Fruit fly (Drosophila melanogaster) whole organism, embryonic: ENCODE data around the gene Nup98-96.
A peak's percentile ranks its signal among the peaks of the same experiment; 100 is the strongest.

Source experiments
- Atf-2 ChIP-seq: fragments of 200-800 bp; sonication (Bioruptor generic); optimal IDR thresholded peaks from 2 replicates; lab custom pipeline; 2016; ENCODE audit warnings: missing biosample characterization, missing genetic modification characterization
- Atf6 ChIP-seq: fragments of 200-800 bp; sonication (Bioruptor generic); IDR thresholded peaks from 2 replicates; pipeline ENCODE4 v1.3.6; 2022; ENCODE audit warnings: missing biosample characterization, missing genetic modification characterization
- CG1024 ChIP-seq: fragments of 200-800 bp; sonication (Bioruptor generic); IDR thresholded peaks from 2 replicates; pipeline ENCODE4 v1.3.6; 2022; ENCODE audit warnings: missing biosample characterization, missing genetic modification characterization
- CG12391 ChIP-seq: fragments of 200-800 bp; sonication (Bioruptor generic); optimal IDR thresholded peaks from 3 replicates; lab custom pipeline; 2018; ENCODE audit warnings: missing biosample characterization, mild to moderate bottlenecking, missing genetic modification characterization, moderate library complexity
- CG13287 ChIP-seq: fragments of 200-800 bp; sonication (Bioruptor generic); IDR thresholded peaks from 2 replicates; pipeline ENCODE4 v1.3.6; 2022; ENCODE audit warnings: missing biosample characterization, missing genetic modification characterization; ENCODE audit not compliant: partially characterized antibody
- CG13624 ChIP-seq: fragments of 200-800 bp; sonication (Bioruptor generic); optimal IDR thresholded peaks from 2 replicates; lab custom pipeline; 2016; ENCODE audit warnings: missing biosample characterization, missing genetic modification characterization
- CG13775 ChIP-seq: fragments of 200-800 bp; sonication (Bioruptor generic); optimal IDR thresholded peaks from 3 replicates; lab custom pipeline; 2017; ENCODE audit warnings: missing biosample characterization, mild to moderate bottlenecking, missing genetic modification characterization
- CG16863 ChIP-seq: fragments of 200-800 bp; sonication (Bioruptor generic); optimal IDR thresholded peaks from 3 replicates; lab custom pipeline; 2016; ENCODE audit warnings: missing biosample characterization, missing genetic modification characterization
- CG17359 ChIP-seq: fragments of 200-800 bp; sonication (Bioruptor generic); optimal IDR thresholded peaks from 3 replicates; lab custom pipeline; 2018; ENCODE audit warnings: missing biosample characterization, mild to moderate bottlenecking, missing genetic modification characterization, moderate library complexity
- CG17912 ChIP-seq: fragments of 200-800 bp; sonication (Bioruptor generic); optimal IDR thresholded peaks from 2 replicates; lab custom pipeline; 2018; ENCODE audit warnings: missing biosample characterization, mild to moderate bottlenecking, missing genetic modification characterization
- CG18599 ChIP-seq: fragments of 200-800 bp; sonication (Bioruptor generic); optimal IDR thresholded peaks from 3 replicates; lab custom pipeline; 2017; ENCODE audit warnings: missing biosample characterization, missing genetic modification characterization, mild to moderate bottlenecking, moderate library complexity, missing genetic modification reagents
- CG2199 ChIP-seq: fragments of 200-800 bp; sonication (Bioruptor generic); IDR thresholded peaks from 3 replicates; pipeline ENCODE4 v1.3.6; 2022; ENCODE audit warnings: missing biosample characterization, missing genetic modification characterization
- CG3726 ChIP-seq: fragments of 200-800 bp; sonication (Bioruptor generic); IDR thresholded peaks from 3 replicates; pipeline ENCODE4, ENCODE4 v1.3.6; 2022; ENCODE audit warnings: missing biosample characterization, missing genetic modification characterization
- CG4707 ChIP-seq: fragments of 200-800 bp; sonication (Bioruptor generic); optimal IDR thresholded peaks from 2 replicates; lab custom pipeline; 2018; ENCODE audit warnings: missing biosample characterization, mild to moderate bottlenecking, missing genetic modification characterization, moderate library complexity
- CG4820 ChIP-seq: fragments of 200-800 bp; sonication (Bioruptor generic); optimal IDR thresholded peaks from 3 replicates; lab custom pipeline; 2016; ENCODE audit warnings: missing biosample characterization, missing genetic modification characterization
- CG5180 ChIP-seq: fragments of 200-800 bp; sonication (Bioruptor generic); optimal IDR thresholded peaks from 3 replicates; lab custom pipeline; 2017; ENCODE audit warnings: missing biosample characterization, missing genetic modification characterization, mild to moderate bottlenecking, moderate library complexity, missing genetic modification reagents
- CG6689 ChIP-seq: fragments of 200-800 bp; sonication (Bioruptor generic); IDR thresholded peaks from 2 replicates; pipeline ENCODE4 v1.3.6; 2022; ENCODE audit warnings: missing biosample characterization, missing genetic modification characterization
- CG6813 ChIP-seq: fragments of 200-800 bp; sonication (Bioruptor generic); optimal IDR thresholded peaks from 2 replicates; lab custom pipeline; 2017; ENCODE audit warnings: missing biosample characterization, missing genetic modification characterization, mild to moderate bottlenecking, moderate library complexity, missing genetic modification reagents
- CG7786 ChIP-seq: fragments of 200-800 bp; sonication (Bioruptor generic); optimal IDR thresholded peaks from 2 replicates; lab custom pipeline; 2016; ENCODE audit warnings: missing biosample characterization, missing genetic modification characterization
- CG9817 ChIP-seq: fragments of 200-800 bp; sonication (Bioruptor generic); optimal IDR thresholded peaks from 2 replicates; lab custom pipeline; 2018; ENCODE audit warnings: missing biosample characterization, mild to moderate bottlenecking, missing genetic modification characterization, moderate library complexity
- CG9876 ChIP-seq: fragments of 200-800 bp; sonication (Bioruptor generic); optimal IDR thresholded peaks from 2 replicates; lab custom pipeline; 2016; ENCODE audit warnings: missing biosample characterization, missing genetic modification characterization
- Chrac-16 ChIP-seq: fragments of 200-800 bp; sonication (Bioruptor generic); optimal IDR thresholded peaks from 3 replicates; lab custom pipeline; 2016; ENCODE audit warnings: missing biosample characterization, missing genetic modification characterization
- Deaf1 ChIP-seq: fragments of 200-800 bp; optimal IDR thresholded peaks from 3 replicates; lab custom pipeline; 2019; ENCODE audit warnings: missing biosample characterization, mild to moderate bottlenecking, missing genetic modification characterization, moderate library complexity
- Doc3 ChIP-seq: fragments of 200-800 bp; sonication (Bioruptor generic); IDR thresholded peaks from 3 replicates; pipeline ENCODE4 v1.3.6; 2022; ENCODE audit warnings: missing biosample characterization, missing genetic modification characterization; ENCODE audit not compliant: partially characterized antibody
- Dref ChIP-seq: fragments of 200-800 bp; sonication (Bioruptor generic); IDR thresholded peaks from 2 replicates; pipeline ENCODE4 v1.3.6; 2022; ENCODE audit warnings: missing biosample characterization, missing genetic modification characterization
- HLH3B ChIP-seq: fragments of 200-800 bp; sonication (Bioruptor generic); IDR thresholded peaks from 2 replicates; pipeline ENCODE4 v1.3.6; 2022; ENCODE audit warnings: missing biosample characterization, missing genetic modification characterization
- Hr39 ChIP-seq: fragments of >200 bp; optimal IDR thresholded peaks from 2 replicates; lab custom pipeline; 2017
- Jarid2 ChIP-seq: fragments of 200-800 bp; sonication (Bioruptor generic); optimal IDR thresholded peaks from 3 replicates; lab custom pipeline; 2017; ENCODE audit warnings: mild to moderate bottlenecking, missing biosample characterization, missing genetic modification reagents, missing genetic modification characterization
- NK7.1 ChIP-seq: fragments of 200-800 bp; sonication (Bioruptor generic); optimal IDR thresholded peaks from 3 replicates; lab custom pipeline; 2016; ENCODE audit warnings: missing biosample characterization, missing genetic modification characterization
- Neu2 ChIP-seq: fragments of 200-800 bp; sonication (Bioruptor generic); optimal IDR thresholded peaks from 3 replicates; lab custom pipeline; 2016; ENCODE audit warnings: missing biosample characterization, missing genetic modification characterization, borderline replicate concordance
- Nf-YC ChIP-seq: fragments of 200-800 bp; optimal IDR thresholded peaks from 3 replicates; lab custom pipeline; 2019; ENCODE audit warnings: missing biosample characterization, mild to moderate bottlenecking, missing genetic modification characterization, moderate library complexity
- Tbp ChIP-seq: fragments of >200 bp; optimal IDR thresholded peaks from 2 replicates; lab custom pipeline; 2018; ENCODE audit warnings: missing biosample characterization, missing genetic modification characterization
- ara ChIP-seq: fragments of 200-800 bp; sonication (Bioruptor generic); IDR thresholded peaks from 2 replicates; pipeline ENCODE4 v1.3.6; 2022; ENCODE audit warnings: missing biosample characterization, missing genetic modification characterization
- bowl ChIP-seq: fragments of 200-800 bp; sonication (Bioruptor generic); IDR thresholded peaks from 2 replicates; pipeline ENCODE4 v1.3.6; 2022; ENCODE audit warnings: missing biosample characterization, missing genetic modification characterization
- br ChIP-seq: fragments of >200 bp; optimal IDR thresholded peaks from 2 replicates; lab custom pipeline; 2017
- bsh ChIP-seq, 2 experiments: fragments of 200-800 bp; sonication (Bioruptor generic); optimal IDR thresholded peaks; 2 replicates each; lab custom pipeline; 2017 to 2018; ENCODE audit warnings: mild to moderate bottlenecking in 2 of 2, missing biosample characterization in 2 of 2, missing genetic modification characterization in 2 of 2, moderate library complexity in 1 of 2
- dmrt99B ChIP-seq: fragments of 200-800 bp; sonication (Bioruptor generic); optimal IDR thresholded peaks from 2 replicates; lab custom pipeline; 2018; ENCODE audit warnings: missing biosample characterization, mild to moderate bottlenecking, missing genetic modification characterization, moderate library complexity
- esg ChIP-seq: fragments of 200-800 bp; sonication (Bioruptor generic); conservative IDR thresholded peaks from 2 replicates; pipeline ENCODE4 v1.3.6; 2022; ENCODE audit warnings: missing biosample characterization, missing genetic modification characterization
- eve ChIP-seq, 2 experiments: fragments of >200 bp; optimal IDR thresholded peaks; 2 replicates each; lab custom pipeline; 2017; ENCODE audit warnings: missing biosample characterization in 2 of 2, missing genetic modification characterization in 2 of 2
- gce ChIP-seq: fragments of 200-800 bp; sonication (Bioruptor generic); IDR thresholded peaks from 3 replicates; pipeline ENCODE4 v1.3.6; 2022; ENCODE audit warnings: missing biosample characterization, missing genetic modification characterization
- lov ChIP-seq, 2 experiments: fragments of 200-800 bp in 1 of 2; fragments of >200 bp in 1 of 2; sonication (Bioruptor generic) in 1 of 2; IDR thresholded peaks in 1 of 2; optimal IDR thresholded peaks in 1 of 2; 2 replicates in 1 of 2; 3 replicates in 1 of 2; pipeline versions ENCODE4 v1.3.6 to Lab custom; 2017 to 2022; ENCODE audit warnings: missing biosample characterization in 1 of 2, missing genetic modification characterization in 1 of 2
- nerfin-2 ChIP-seq: fragments of 200-800 bp; sonication (Bioruptor generic); IDR thresholded peaks from 2 replicates; pipeline ENCODE4 v1.3.6; 2022; ENCODE audit warnings: missing biosample characterization, missing genetic modification characterization; ENCODE audit not compliant: partially characterized antibody
- nmo ChIP-seq: fragments of 200-800 bp; sonication (Bioruptor generic); optimal IDR thresholded peaks from 2 replicates; lab custom pipeline; 2018; ENCODE audit warnings: missing biosample characterization, mild to moderate bottlenecking, missing genetic modification characterization, moderate library complexity
- repo ChIP-seq: fragments of 200-800 bp; sonication (Bioruptor generic); optimal IDR thresholded peaks from 2 replicates; lab custom pipeline; 2016; ENCODE audit warnings: missing biosample characterization, missing genetic modification characterization
- ro ChIP-seq: fragments of 200-800 bp; sonication (Bioruptor generic); IDR thresholded peaks from 2 replicates; pipeline ENCODE4 v1.3.6; 2022; ENCODE audit warnings: missing biosample characterization, missing genetic modification characterization
- shn ChIP-seq: fragments of 200-800 bp; sonication (Bioruptor generic); optimal IDR thresholded peaks from 3 replicates; lab custom pipeline; 2016; ENCODE audit warnings: missing biosample characterization, missing genetic modification characterization
- sob ChIP-seq: fragments of 200-800 bp; sonication (Bioruptor generic); IDR thresholded peaks from 2 replicates; pipeline ENCODE4 v1.3.6; 2022; ENCODE audit warnings: missing biosample characterization, missing genetic modification characterization
- sr ChIP-seq: fragments of 200-800 bp; sonication (Bioruptor generic); IDR thresholded peaks from 3 replicates; pipeline ENCODE4 v1.3.6; 2022; ENCODE audit warnings: missing biosample characterization, missing genetic modification characterization
- tgo ChIP-seq: fragments of 200-800 bp; sonication (Bioruptor generic); IDR thresholded peaks from 3 replicates; pipeline ENCODE4 v1.3.6; 2022; ENCODE audit warnings: missing biosample characterization, missing genetic modification characterization
- trem ChIP-seq: fragments of 200-800 bp; optimal IDR thresholded peaks from 3 replicates; lab custom pipeline; 2019; ENCODE audit warnings: missing biosample characterization, mild to moderate bottlenecking, missing genetic modification characterization, moderate library complexity
- usp ChIP-seq: fragments of >200 bp; optimal IDR thresholded peaks from 2 replicates; lab custom pipeline; 2017; ENCODE audit warnings: missing biosample characterization, missing genetic modification characterization

Gene Nup98-96

dm6 chr3R:23726740-23727139, 54.7 kb downstream of the Nup98-96 start (continued):
- peak; percentile 35 for TF ChIP-seq Nf-YC (tag; lab: Kevin White, UChicago)
- TF ChIP-seq Atf-2 (GFP tag; lab: Kevin White, UChicago), result peak; percentile 29
- TF ChIP-seq CG18599 (GFP tag; lab: Kevin White, UChicago), result peak; percentile 94
- TF ChIP-seq nmo (GFP tag; lab: Kevin White, UChicago), result peak; percentile 71
- peak; percentile 78 for TF ChIP-seq CG13624 (GFP tag; lab: Kevin White, UChicago)
- TF ChIP-seq ro, result no peak
- TF ChIP-seq HLH3B, result peak; percentile 79
- TF ChIP-seq shn, result peak; percentile 32
- TF ChIP-seq CG17912 (GFP tag; lab: Kevin White, UChicago), result no peak
- peak; percentile 56 for TF ChIP-seq Chrac-16 (GFP tag; lab: Kevin White, UChicago)
- TF ChIP-seq CG12391 (tag; lab: Kevin White, UChicago), result peak; percentile 83
- peak; percentile 70 for TF ChIP-seq esg (GFP tag; lab: Robert Waterston, UW)
- TF ChIP-seq Deaf1, result peak; percentile 63
- peak; percentile 15 to 69 for TF ChIP-seq bsh (GFP tag; optimal IDR thresholded peaks at IDR 0.05; lab: Kevin White, UChicago)
- peak; percentile 91 for TF ChIP-seq Atf6 (GFP tag; lab: Robert Waterston, UW)
- TF ChIP-seq Doc3 (GFP tag; lab: Robert Waterston, UW), result no peak
- no peak for TF ChIP-seq CG4707 (GFP tag; lab: Kevin White, UChicago)
- TF ChIP-seq Dref (GFP tag; lab: Robert Waterston, UW), result no peak
- no peak; the same call in 1 of the 2 replicates for TF ChIP-seq CG1024 (GFP tag; lab: Robert Waterston, UW)
- TF ChIP-seq sob (GFP tag; lab: Robert Waterston, UW), result peak; percentile 89
- no peak for TF ChIP-seq gce (GFP tag; lab: Robert Waterston, UW)
- TF ChIP-seq CG4820, result peak; percentile 52
- TF ChIP-seq usp (GFP tag; lab: Kevin White, UChicago), result no peak
- TF ChIP-seq Tbp (GFP tag; lab: Kevin White, UChicago), result no peak
- peak; percentile 19; the same call in 1 of the 3 replicates for TF ChIP-seq sr
- peak; percentile 42 for TF ChIP-seq NK7.1 (GFP tag; lab: Kevin White, UChicago)
- TF ChIP-seq CG9876 (GFP tag; lab: Kevin White, UChicago), result peak; percentile 1
- TF ChIP-seq Hr39, result no peak
- TF ChIP-seq CG6689 (GFP tag; lab: Robert Waterston, UW), result peak; percentile 75
- 0 out of 2 replicates have a peak, but pooled peaks have one; percentile 35 for TF ChIP-seq ara (GFP tag; lab: Robert Waterston, UW)
- no peak for TF ChIP-seq lov (optimal IDR thresholded peaks at IDR 0.05; lab: Kevin White, UChicago)
- TF ChIP-seq lov (GFP tag; IDR thresholded peaks at IDR 0.05; lab: Robert Waterston, UW), result no peak
- TF ChIP-seq CG17359, result peak; percentile 85
- no peak for TF ChIP-seq CG13287 (GFP tag; lab: Robert Waterston, UW)
- TF ChIP-seq CG7786 (GFP tag; lab: Kevin White, UChicago), result peak; percentile 76
- TF ChIP-seq Jarid2 (GFP tag; lab: Kevin White, UChicago), result peak; percentile 60
- TF ChIP-seq trem, result peak; percentile 1
- TF ChIP-seq CG16863 (GFP tag; lab: Kevin White, UChicago), result peak; percentile 50
- TF ChIP-seq br, result no peak
- TF ChIP-seq CG13775, result peak; percentile 81
- peak; percentile 13 for TF ChIP-seq repo (GFP tag; lab: Kevin White, UChicago)
- peak; percentile 84 for TF ChIP-seq dmrt99B (tag; lab: Kevin White, UChicago)
- TF ChIP-seq CG3726 (GFP tag; lab: Robert Waterston, UW), result no peak
- no peak for TF ChIP-seq Neu2 (GFP tag; lab: Kevin White, UChicago)
- TF ChIP-seq tgo, result peak; percentile 82
- no peak for TF ChIP-seq CG5180 (GFP tag; lab: Kevin White, UChicago)
- peak; percentile 69 for TF ChIP-seq CG9817 (tag; lab: Kevin White, UChicago)
- peak in 1 of 2 experiments; percentile 11 for TF ChIP-seq eve (GFP tag; optimal IDR thresholded peaks at IDR 0.05; lab: Kevin White, UChicago)
- TF ChIP-seq bowl (GFP tag; lab: Robert Waterston, UW), result 0 out of 2 replicates have a peak, but pooled peaks have one; percentile 35
- TF ChIP-seq CG2199 (GFP tag; lab: Robert Waterston, UW), result no peak
- TF ChIP-seq nerfin-2, result no peak
- peak; percentile 65 for TF ChIP-seq CG6813 (GFP tag; lab: Kevin White, UChicago)
